Fruit fly (Drosophila melanogaster) whole organism, embryonic: ENCODE data around the gene cl.

Experiments
- Atf-2 ChIP-seq: fragments of 200-800 bp; sonication (Bioruptor generic); optimal IDR thresholded peaks from 2 replicates; lab custom pipeline; 2016; ENCODE audit warnings: missing biosample characterization, missing genetic modification characterization
- Atf3 ChIP-seq: fragments of 200-800 bp; sonication (Bioruptor generic); optimal IDR thresholded peaks from 3 replicates; lab custom pipeline; 2016; ENCODE audit warnings: missing biosample characterization, missing genetic modification characterization
- Bgb ChIP-seq: fragments of 200-800 bp; sonication (Bioruptor generic); IDR thresholded peaks from 2 replicates; pipeline ENCODE4 v1.3.6; 2022; ENCODE audit warnings: missing biosample characterization, missing genetic modification characterization; ENCODE audit not compliant: partially characterized antibody
- BtbVII ChIP-seq: fragments of 200-800 bp; sonication (Bioruptor generic); optimal IDR thresholded peaks from 3 replicates; lab custom pipeline; 2017; ENCODE audit warnings: missing biosample characterization, mild to moderate bottlenecking, missing genetic modification characterization
- CG10147 ChIP-seq: fragments of 200-800 bp; sonication (Bioruptor generic); optimal IDR thresholded peaks from 2 replicates; lab custom pipeline; 2019; ENCODE audit warnings: missing biosample characterization, mild to moderate bottlenecking, missing genetic modification characterization, moderate library complexity
- CG10267 ChIP-seq: fragments of 200-800 bp; sonication (Bioruptor generic); optimal IDR thresholded peaks from 2 replicates; lab custom pipeline; 2018; ENCODE audit warnings: missing biosample characterization, mild to moderate bottlenecking, missing genetic modification characterization, moderate library complexity
- CG10274 ChIP-seq: fragments of 200-800 bp; sonication (Bioruptor generic); optimal IDR thresholded peaks from 3 replicates; lab custom pipeline; 2017; ENCODE audit warnings: missing biosample characterization, mild to moderate bottlenecking, missing genetic modification characterization
- CG11085 ChIP-seq: fragments of 200-800 bp; sonication (Bioruptor generic); IDR thresholded peaks from 2 replicates; pipeline ENCODE4 v1.3.6; 2022; ENCODE audit warnings: missing biosample characterization, missing genetic modification characterization
- CG11398 ChIP-seq: fragments of 200-800 bp; sonication (Bioruptor generic); optimal IDR thresholded peaks from 2 replicates; lab custom pipeline; 2016; ENCODE audit warnings: missing biosample characterization, missing genetic modification characterization
- CG11723 ChIP-seq: fragments of 200-800 bp; sonication (Bioruptor generic); optimal IDR thresholded peaks from 2 replicates; lab custom pipeline; 2017; ENCODE audit warnings: missing biosample characterization, mild to moderate bottlenecking, missing genetic modification characterization
- CG12071 ChIP-seq: fragments of 200-800 bp; sonication (Bioruptor generic); optimal IDR thresholded peaks from 3 replicates; lab custom pipeline; 2018; ENCODE audit warnings: missing biosample characterization, mild to moderate bottlenecking, missing genetic modification characterization
- CG13296 ChIP-seq: fragments of 200-800 bp; sonication (Bioruptor generic); optimal IDR thresholded peaks from 3 replicates; lab custom pipeline; 2018; ENCODE audit warnings: missing biosample characterization, mild to moderate bottlenecking, missing genetic modification characterization
- CG15514 ChIP-seq: fragments of 200-800 bp; sonication (Bioruptor generic); optimal IDR thresholded peaks from 3 replicates; lab custom pipeline; 2017; ENCODE audit warnings: missing biosample characterization, missing genetic modification characterization, mild to moderate bottlenecking, moderate library complexity, missing genetic modification reagents
- CG15696 ChIP-seq: fragments of 200-800 bp; sonication (Bioruptor generic); optimal IDR thresholded peaks from 2 replicates; lab custom pipeline; 2019; ENCODE audit warnings: missing biosample characterization, mild to moderate bottlenecking, missing genetic modification characterization, moderate library complexity
- CG17612 ChIP-seq: fragments of 200-800 bp; sonication (Bioruptor generic); IDR thresholded peaks from 2 replicates; pipeline ENCODE4 v1.3.6; 2022; ENCODE audit warnings: missing biosample characterization, missing genetic modification characterization
- CG2202 ChIP-seq: fragments of 200-800 bp; sonication (Bioruptor generic); optimal IDR thresholded peaks from 2 replicates; lab custom pipeline; 2018; ENCODE audit warnings: missing biosample characterization, mild to moderate bottlenecking, missing genetic modification characterization
- CG30020 ChIP-seq: fragments of 200-800 bp; optimal IDR thresholded peaks from 2 replicates; lab custom pipeline; 2019; ENCODE audit warnings: missing biosample characterization, mild to moderate bottlenecking, missing genetic modification characterization, moderate library complexity
- CG3163 ChIP-seq: fragments of 200-800 bp; sonication (Bioruptor generic); optimal IDR thresholded peaks from 3 replicates; lab custom pipeline; 2016; ENCODE audit warnings: missing biosample characterization, missing genetic modification characterization
- CG33213 ChIP-seq: fragments of 200-800 bp; sonication (Bioruptor generic); optimal IDR thresholded peaks from 3 replicates; lab custom pipeline; 2016; ENCODE audit warnings: missing biosample characterization, missing genetic modification characterization
- CG4424 ChIP-seq: fragments of 200-800 bp; sonication (Bioruptor generic); optimal IDR thresholded peaks from 3 replicates; lab custom pipeline; 2016; ENCODE audit warnings: missing biosample characterization, missing genetic modification characterization
- CG7839 ChIP-seq: fragments of 200-800 bp; sonication (Bioruptor generic); optimal IDR thresholded peaks from 3 replicates; lab custom pipeline; 2018; ENCODE audit warnings: missing biosample characterization, mild to moderate bottlenecking, missing genetic modification characterization, moderate library complexity
- Chrac-16 ChIP-seq: fragments of 200-800 bp; sonication (Bioruptor generic); optimal IDR thresholded peaks from 3 replicates; lab custom pipeline; 2016; ENCODE audit warnings: missing biosample characterization, missing genetic modification characterization
- Dip3 ChIP-seq: fragments of 200-800 bp; sonication (Bioruptor generic); optimal IDR thresholded peaks from 3 replicates; lab custom pipeline; 2016; ENCODE audit warnings: missing biosample characterization, missing genetic modification characterization
- Ets65A ChIP-seq: fragments of 200-800 bp; sonication (Bioruptor generic); peaks from one replicate; lab custom pipeline; 2016; ENCODE audit warnings: missing biosample characterization, missing genetic modification characterization
- HLH54F ChIP-seq: fragments of 200-800 bp; sonication (Bioruptor generic); optimal IDR thresholded peaks from 3 replicates; lab custom pipeline; 2016; ENCODE audit warnings: missing biosample characterization, missing genetic modification characterization
- Hmr ChIP-seq: fragments of 200-800 bp; sonication (Bioruptor generic); optimal IDR thresholded peaks from 3 replicates; lab custom pipeline; 2017; ENCODE audit warnings: mild to moderate bottlenecking, missing biosample characterization, missing genetic modification reagents, missing genetic modification characterization
- Hr51 ChIP-seq, 2 experiments: fragments of 200-800 bp; sonication (Bioruptor generic); optimal IDR thresholded peaks; 2 replicates in 1 of 2; 3 replicates in 1 of 2; lab custom pipeline; 2016 to 2018; ENCODE audit warnings: missing biosample characterization in 2 of 2, missing genetic modification characterization in 2 of 2, mild to moderate bottlenecking in 1 of 2, moderate library complexity in 1 of 2
- Lim3 ChIP-seq: fragments of 200-800 bp; sonication (Bioruptor generic); IDR thresholded peaks from 2 replicates; pipeline ENCODE4 v1.3.6; 2022; ENCODE audit warnings: missing biosample characterization, missing genetic modification characterization
- Poxn ChIP-seq: fragments of 200-800 bp; sonication (Bioruptor generic); IDR thresholded peaks from 2 replicates; pipeline ENCODE4 v1.3.6; 2022; ENCODE audit warnings: missing biosample characterization, missing genetic modification characterization
- YL-1 ChIP-seq: fragments of 200-800 bp; sonication (Bioruptor generic); optimal IDR thresholded peaks from 3 replicates; lab custom pipeline; 2017; ENCODE audit warnings: missing biosample characterization, mild to moderate bottlenecking, missing genetic modification characterization
- ems ChIP-seq: fragments of 200-800 bp; sonication (Bioruptor generic); optimal IDR thresholded peaks from 3 replicates; lab custom pipeline; 2016; ENCODE audit warnings: missing biosample characterization, missing genetic modification characterization
- exex ChIP-seq: fragments of 200-800 bp; sonication (Bioruptor generic); optimal IDR thresholded peaks from 4 replicates; lab custom pipeline; 2018; ENCODE audit warnings: missing biosample characterization, mild to moderate bottlenecking, missing genetic modification characterization, moderate library complexity
- fd102C ChIP-seq: fragments of 200-800 bp; sonication (Bioruptor generic); optimal IDR thresholded peaks from 2 replicates; lab custom pipeline; 2018; ENCODE audit warnings: missing biosample characterization, mild to moderate bottlenecking, missing genetic modification characterization, moderate library complexity
- fd64A ChIP-seq: fragments of 200-800 bp; sonication (Bioruptor generic); optimal IDR thresholded peaks from 3 replicates; lab custom pipeline; 2018; ENCODE audit warnings: missing biosample characterization, mild to moderate bottlenecking, missing genetic modification characterization
- gem ChIP-seq: fragments of 200-800 bp; sonication (Bioruptor generic); optimal IDR thresholded peaks from 2 replicates; lab custom pipeline; 2019; ENCODE audit warnings: missing biosample characterization, mild to moderate bottlenecking, missing genetic modification characterization, moderate library complexity
- ham ChIP-seq: fragments of 200-800 bp; sonication (Bioruptor generic); IDR thresholded peaks from 2 replicates; pipeline ENCODE4 v1.3.6; 2022; ENCODE audit warnings: missing biosample characterization, missing genetic modification characterization
- insv ChIP-seq, 2 experiments: fragments of 200-800 bp; sonication (Bioruptor generic); optimal IDR thresholded peaks; 3 replicates each; lab custom pipeline; 2016 to 2018; ENCODE audit warnings: missing biosample characterization in 2 of 2, missing genetic modification characterization in 2 of 2
- ken ChIP-seq: fragments of 200-800 bp; sonication (Bioruptor generic); IDR thresholded peaks from 3 replicates; pipeline ENCODE4 v1.3.6; 2022; ENCODE audit warnings: missing biosample characterization, missing genetic modification characterization
- nerfin-2 ChIP-seq: fragments of 200-800 bp; sonication (Bioruptor generic); IDR thresholded peaks from 2 replicates; pipeline ENCODE4 v1.3.6; 2022; ENCODE audit warnings: missing biosample characterization, missing genetic modification characterization; ENCODE audit not compliant: partially characterized antibody
- psq ChIP-seq: fragments of 200-800 bp; sonication (Bioruptor generic); optimal IDR thresholded peaks from 2 replicates; lab custom pipeline; 2017; ENCODE audit warnings: missing biosample characterization, missing genetic modification characterization
- repo ChIP-seq: fragments of 200-800 bp; sonication (Bioruptor generic); optimal IDR thresholded peaks from 2 replicates; lab custom pipeline; 2016; ENCODE audit warnings: missing biosample characterization, missing genetic modification characterization
- row ChIP-seq: fragments of 200-800 bp; sonication (Bioruptor generic); IDR thresholded peaks from 3 replicates; pipeline ENCODE4 v1.3.6; 2022; ENCODE audit warnings: missing biosample characterization, missing genetic modification characterization
- run ChIP-seq: fragments of 200-800 bp; sonication (Bioruptor generic); optimal IDR thresholded peaks from 3 replicates; lab custom pipeline; 2018; ENCODE audit warnings: missing biosample characterization, mild to moderate bottlenecking, missing genetic modification characterization
- scrt ChIP-seq: fragments of 200-800 bp; sonication (Bioruptor generic); optimal IDR thresholded peaks from 2 replicates; lab custom pipeline; 2018; ENCODE audit warnings: missing biosample characterization, mild to moderate bottlenecking, missing genetic modification characterization, moderate library complexity
- sima ChIP-seq: fragments of 200-800 bp; sonication (Bioruptor generic); optimal IDR thresholded peaks from 2 replicates; lab custom pipeline; 2016; ENCODE audit warnings: missing biosample characterization, missing genetic modification characterization
- slp2 ChIP-seq: fragments of 200-800 bp; sonication (Bioruptor generic); optimal IDR thresholded peaks from 2 replicates; lab custom pipeline; 2016; ENCODE audit warnings: missing biosample characterization, missing genetic modification characterization
- sr ChIP-seq: fragments of 200-800 bp; sonication (Bioruptor generic); IDR thresholded peaks from 3 replicates; pipeline ENCODE4 v1.3.6; 2022; ENCODE audit warnings: missing biosample characterization, missing genetic modification characterization
- ssp ChIP-seq: fragments of 200-800 bp; sonication (Bioruptor generic); IDR thresholded peaks from 2 replicates; pipeline ENCODE4 v1.3.6; 2022; ENCODE audit warnings: missing biosample characterization, missing genetic modification characterization
- zf30C ChIP-seq: fragments of 200-800 bp; sonication (Bioruptor generic); optimal IDR thresholded peaks from 3 replicates; lab custom pipeline; 2018; ENCODE audit warnings: missing biosample characterization, mild to moderate bottlenecking, missing genetic modification characterization

cl gene

dm6 chr2L:5546518-5547287, 26.8 kb downstream of the cl start, which contains the start of gene Oscillin (continued):
- peak; percentile 87 for TF ChIP-seq nerfin-2
- no peak for TF ChIP-seq Hmr
- peak; percentile 76 for TF ChIP-seq BtbVII (GFP tag; lab: Kevin White, UChicago)
- TF ChIP-seq CG15696 (tag; lab: Kevin White, UChicago) = peak; percentile 58
- peak; percentile 51 for TF ChIP-seq exex (tag; lab: Kevin White, UChicago)
- TF ChIP-seq ssp (GFP tag; lab: Robert Waterston, UW) = peak; percentile 73
- peak; percentile 49 for TF ChIP-seq YL-1 (GFP tag; lab: Kevin White, UChicago)
- TF ChIP-seq CG4424 (GFP tag; lab: Kevin White, UChicago) = peak; percentile 84
- TF ChIP-seq CG15514 (GFP tag; lab: Kevin White, UChicago) = peak; percentile 61
- no peak for TF ChIP-seq run (tag; lab: Kevin White, UChicago)
- TF ChIP-seq CG10147 (GFP tag; lab: Kevin White, UChicago) = peak; percentile 73
- TF ChIP-seq Dip3 (GFP tag; lab: Kevin White, UChicago) = no peak
- no peak for TF ChIP-seq Lim3 (GFP tag; lab: Robert Waterston, UW)
- peak; percentile 28; the same call in 1 of the 2 replicates for TF ChIP-seq Poxn (GFP tag; lab: Robert Waterston, UW)
- TF ChIP-seq ems (GFP tag; lab: Kevin White, UChicago) = peak; percentile 43
- TF ChIP-seq ham (GFP tag; lab: Robert Waterston, UW) = no peak
- no peak for TF ChIP-seq Atf3 (GFP tag; lab: Kevin White, UChicago)
- peak; percentile 44 for TF ChIP-seq slp2 (GFP tag; lab: Kevin White, UChicago)
- peak; percentile 88 for TF ChIP-seq psq (GFP tag; lab: Kevin White, UChicago)
- TF ChIP-seq CG10274 (GFP tag; lab: Kevin White, UChicago) = peak; percentile 94
- no peak for TF ChIP-seq repo
- no peak for TF ChIP-seq CG12071 (GFP tag; lab: Kevin White, UChicago)
- TF ChIP-seq CG17612 (GFP tag; lab: Robert Waterston, UW) = peak; percentile 54; the same call in 1 of the 2 replicates
- TF ChIP-seq fd64A (GFP tag; lab: Kevin White, UChicago) = no peak
- peak; percentile 51 for TF ChIP-seq CG30020
- TF ChIP-seq fd102C = no peak
- TF ChIP-seq CG11085 = peak; percentile 71
- TF ChIP-seq CG11398 (GFP tag; lab: Kevin White, UChicago) = peak; percentile 12
- TF ChIP-seq Ets65A (GFP tag; lab: Kevin White, UChicago) = no peak
- TF ChIP-seq gem (tag; lab: Kevin White, UChicago) = peak; percentile 58
- peak; percentile 66 for TF ChIP-seq Atf-2 (GFP tag; lab: Kevin White, UChicago)
- peak; percentile 28 for TF ChIP-seq CG2202 (tag; lab: Kevin White, UChicago)
- TF ChIP-seq CG10267 = peak; percentile 83
- peak; percentile 61 for TF ChIP-seq CG11723 (GFP tag; lab: Kevin White, UChicago)
- TF ChIP-seq CG13296 (GFP tag; lab: Kevin White, UChicago) = peak; percentile 78
- no peak for TF ChIP-seq sr (GFP tag; lab: Robert Waterston, UW)
- TF ChIP-seq ken (GFP tag; lab: Robert Waterston, UW) = peak; percentile 68; the same call in 2 of the 3 replicates
- TF ChIP-seq HLH54F (GFP tag; lab: Kevin White, UChicago) = no peak
- no peak for TF ChIP-seq sima
- TF ChIP-seq row (GFP tag; lab: Robert Waterston, UW) = peak; percentile 44
- peak; percentile 41 for TF ChIP-seq CG33213 (GFP tag; lab: Kevin White, UChicago)
- peak; percentile 52 for TF ChIP-seq scrt (GFP tag; lab: Kevin White, UChicago)
- TF ChIP-seq zf30C = no peak
- TF ChIP-seq Hr51 (GFP tag; optimal IDR thresholded peaks at IDR 0.05; lab: Kevin White, UChicago) = peak; percentile 36 to 92
- TF ChIP-seq CG7839 (tag; lab: Kevin White, UChicago) = peak; percentile 88
- peak; percentile 64; the same call in 1 of the 2 replicates for TF ChIP-seq Bgb (GFP tag; lab: Robert Waterston, UW)
- no peak for TF ChIP-seq Chrac-16 (GFP tag; lab: Kevin White, UChicago)
- TF ChIP-seq CG3163 (GFP tag; lab: Kevin White, UChicago) = no peak
- TF ChIP-seq insv (GFP tag; optimal IDR thresholded peaks at IDR 0.05; lab: Kevin White, UChicago) = peak in 1 of 2 experiments; percentile 35
